Fruit fly (Drosophila melanogaster) whole organism, embryonic: ENCODE data around the gene CG33346.

Experiments used
- CG16813 ChIP-seq: fragments of 200-800 bp; sonication (Bioruptor generic); IDR thresholded peaks from 3 replicates; pipeline ENCODE4 v1.3.6; 2022; ENCODE audit warnings: missing biosample characterization, missing genetic modification characterization; ENCODE audit not compliant: partially characterized antibody
- CG32767 ChIP-seq: fragments of 200-800 bp; sonication (Bioruptor generic); IDR thresholded peaks from 2 replicates; pipeline ENCODE4 v1.3.6; 2022; ENCODE audit warnings: missing biosample characterization, missing genetic modification characterization
- Dref ChIP-seq: fragments of 200-800 bp; sonication (Bioruptor generic); IDR thresholded peaks from 2 replicates; pipeline ENCODE4 v1.3.6; 2022; ENCODE audit warnings: missing biosample characterization, missing genetic modification characterization
- H2.0 ChIP-seq: fragments of 200-800 bp; sonication (Bioruptor generic); IDR thresholded peaks from 2 replicates; pipeline ENCODE4 v1.3.6; 2022; ENCODE audit warnings: missing biosample characterization, missing genetic modification characterization
- Hr39 ChIP-seq: fragments of >200 bp; optimal IDR thresholded peaks from 2 replicates; lab custom pipeline; 2017
- Sin3A ChIP-seq: fragments of >200 bp; optimal IDR thresholded peaks from 2 replicates; lab custom pipeline; 2018
- Six4 ChIP-seq: fragments of 200-800 bp; sonication (Bioruptor generic); optimal IDR thresholded peaks from 2 replicates; lab custom pipeline; 2016; ENCODE audit warnings: missing biosample characterization, missing genetic modification characterization
- Ssrp ChIP-seq: fragments of 200-800 bp; sonication (Bioruptor generic); optimal IDR thresholded peaks from 2 replicates; lab custom pipeline; 2018; ENCODE audit warnings: missing biosample characterization, mild to moderate bottlenecking, missing genetic modification characterization, moderate library complexity
- ewg ChIP-seq: fragments of 200-800 bp; sonication (Bioruptor generic); optimal IDR thresholded peaks from 3 replicates; lab custom pipeline; 2017; ENCODE audit warnings: mild to moderate bottlenecking, missing biosample characterization, missing genetic modification reagents, missing genetic modification characterization
- gcm2 ChIP-seq: fragments of 200-800 bp; sonication (Bioruptor generic); optimal IDR thresholded peaks from 2 replicates; lab custom pipeline; 2016; ENCODE audit warnings: missing biosample characterization, missing genetic modification characterization
- salm ChIP-seq: fragments of 200-800 bp; sonication (Bioruptor generic); optimal IDR thresholded peaks from 2 replicates; lab custom pipeline; 2018; ENCODE audit warnings: missing biosample characterization, mild to moderate bottlenecking, missing genetic modification characterization
- usp ChIP-seq: fragments of >200 bp; optimal IDR thresholded peaks from 2 replicates; lab custom pipeline; 2017; ENCODE audit warnings: missing biosample characterization, missing genetic modification characterization

- no peak for TF ChIP-seq Hr39
- TF ChIP-seq CG16813: no peak
- no peak for TF ChIP-seq Sin3A
- peak; percentile 26 for TF ChIP-seq Ssrp (tag; lab: Kevin White, UChicago)
- peak; percentile 66 for TF ChIP-seq Six4 (GFP tag; lab: Kevin White, UChicago)
- TF ChIP-seq Dref (GFP tag; lab: Robert Waterston, UW): no peak
- peak; percentile 55 for TF ChIP-seq H2.0
- TF ChIP-seq ewg: peak; percentile 16
- TF ChIP-seq gcm2: no peak
- TF ChIP-seq salm: no peak
- no peak for TF ChIP-seq CG32767 (GFP tag; lab: Robert Waterston, UW)
- no peak for TF ChIP-seq usp
These were observed 37.3 kb upstream of the CG33346 start for dm6 chr3R:28631753-28632152.
